Worm (Caenorhabditis elegans) whole organism, late embryonic: Measurements from ENCODE around the gene R03H10.11.

Experiments
- C38D4.7 ChIP-seq: fragments of 200-800 bp; sonication (Bioruptor generic); optimal IDR thresholded peaks from 2 replicates; lab custom pipeline; 2018; ENCODE audit warnings: mild to moderate bottlenecking, missing genetic modification characterization, moderate library complexity, missing compliant biosample characterization
- F13H6.1 ChIP-seq: sonication (generic microtip); optimal IDR thresholded peaks from 2 replicates; lab custom pipeline; 2016; ENCODE audit warnings: missing genetic modification characterization, missing compliant biosample characterization
- K02D7.2 ChIP-seq: sonication (generic microtip); optimal IDR thresholded peaks from 2 replicates; lab custom pipeline; 2017; ENCODE audit warnings: mild to moderate bottlenecking, missing genetic modification characterization, missing compliant biosample characterization
- K09A11.1 ChIP-seq: sonication (generic microtip); optimal IDR thresholded peaks from 2 replicates; lab custom pipeline; 2017; ENCODE audit warnings: antibody characterized with exemption, mild to moderate bottlenecking, missing genetic modification characterization, missing compliant biosample characterization; ENCODE audit not compliant: insufficient read depth
- Y22D7AL.16 ChIP-seq: sonication (generic microtip); optimal IDR thresholded peaks from 2 replicates; lab custom pipeline; 2016; ENCODE audit warnings: missing genetic modification characterization, missing compliant biosample characterization
- ahr-1 ChIP-seq: sonication (generic microtip); optimal IDR thresholded peaks from 2 replicates; lab custom pipeline; 2016; ENCODE audit warnings: missing genetic modification characterization, missing compliant biosample characterization
- ama-1 ChIP-seq: fragments of 150-350 bp; optimal IDR thresholded peaks from 2 replicates; lab custom pipeline; 2014
- ceh-18 ChIP-seq: sonication (generic microtip); optimal IDR thresholded peaks from 2 replicates; lab custom pipeline; 2016; ENCODE audit warnings: missing genetic modification characterization, missing compliant biosample characterization
- ceh-2 ChIP-seq: sonication (generic microtip); optimal IDR thresholded peaks from 2 replicates; lab custom pipeline; 2016; ENCODE audit warnings: missing genotype, missing genetic modification characterization, missing compliant biosample characterization
- ceh-22 ChIP-seq: sonication (generic microtip); optimal IDR thresholded peaks from 2 replicates; lab custom pipeline; 2017; ENCODE audit warnings: missing biosample characterization, missing genetic modification characterization
- ceh-31 ChIP-seq: sonication (generic microtip); optimal IDR thresholded peaks from 2 replicates; lab custom pipeline; 2016; ENCODE audit warnings: missing genetic modification characterization, missing compliant biosample characterization
- ceh-34 ChIP-seq: sonication (generic microtip); optimal IDR thresholded peaks from 2 replicates; lab custom pipeline; 2016; ENCODE audit warnings: mild to moderate bottlenecking, missing genetic modification characterization, missing compliant biosample characterization
- ceh-48 ChIP-seq: sonication (generic microtip); optimal IDR thresholded peaks from 2 replicates; lab custom pipeline; 2016; ENCODE audit warnings: missing genetic modification characterization, inconsistent platforms, missing compliant biosample characterization
- ceh-6 ChIP-seq: fragments of 200-800 bp; sonication (Bioruptor generic); optimal IDR thresholded peaks from 2 replicates; lab custom pipeline; 2018; ENCODE audit warnings: mild to moderate bottlenecking, missing genetic modification characterization, missing compliant biosample characterization
- che-1 ChIP-seq: sonication (generic microtip); optimal IDR thresholded peaks from 2 replicates; lab custom pipeline; 2016; ENCODE audit warnings: mild to moderate bottlenecking, missing genetic modification characterization, missing compliant biosample characterization
- dmd-4 ChIP-seq: sonication (generic microtip); optimal IDR thresholded peaks from 2 replicates; lab custom pipeline; 2016; ENCODE audit warnings: borderline replicate concordance, missing genetic modification characterization, missing compliant biosample characterization
- elt-2 ChIP-seq: sonication (generic microtip); optimal IDR thresholded peaks from 2 replicates; lab custom pipeline; 2016; ENCODE audit warnings: missing genetic modification reagents, missing genetic modification characterization, missing compliant biosample characterization
- eyg-1 ChIP-seq: sonication (generic microtip); optimal IDR thresholded peaks from 2 replicates; lab custom pipeline; 2016; ENCODE audit warnings: missing genotype, missing genetic modification characterization, missing compliant biosample characterization
- fax-1 ChIP-seq: sonication (generic microtip); optimal IDR thresholded peaks from 2 replicates; lab custom pipeline; 2016; ENCODE audit warnings: missing genotype, missing genetic modification characterization, missing compliant biosample characterization
- hlh-15 ChIP-seq: sonication (generic microtip); optimal IDR thresholded peaks from 2 replicates; lab custom pipeline; 2016; ENCODE audit warnings: missing genetic modification characterization, missing compliant biosample characterization
- hlh-30 ChIP-seq: sonication (generic microtip); optimal IDR thresholded peaks from 2 replicates; lab custom pipeline; 2017; ENCODE audit warnings: antibody characterized with exemption, missing genetic modification characterization, missing compliant biosample characterization; ENCODE audit not compliant: insufficient read depth
- hlh-6 ChIP-seq: sonication (generic microtip); optimal IDR thresholded peaks from 2 replicates; lab custom pipeline; 2016; ENCODE audit warnings: missing genotype, missing genetic modification characterization, missing compliant biosample characterization
- lin-11 ChIP-seq: fragments of 200-800 bp; sonication (Bioruptor generic); optimal IDR thresholded peaks from 2 replicates; lab custom pipeline; 2018; ENCODE audit warnings: mild to moderate bottlenecking, missing genetic modification characterization, missing compliant biosample characterization
- madf-2 ChIP-seq: sonication (generic microtip); optimal IDR thresholded peaks from 2 replicates; lab custom pipeline; 2017; ENCODE audit warnings: missing genetic modification characterization, missing compliant biosample characterization
- nfya-1 ChIP-seq: sonication (generic microtip); optimal IDR thresholded peaks from 2 replicates; lab custom pipeline; 2017; ENCODE audit warnings: missing genetic modification characterization, mild to moderate bottlenecking, missing compliant biosample characterization, antibody characterized with exemption, moderate library complexity
- nhr-11 ChIP-seq: fragments of 150-350 bp; optimal IDR thresholded peaks from 2 replicates; lab custom pipeline; 2014; ENCODE audit warnings: missing biosample characterization, missing genetic modification characterization
- nhr-232 ChIP-seq: sonication (generic microtip); optimal IDR thresholded peaks from 2 replicates; lab custom pipeline; 2016; ENCODE audit warnings: missing genetic modification characterization, missing compliant biosample characterization
- npax-4 ChIP-seq: sonication (generic microtip); optimal IDR thresholded peaks from 2 replicates; lab custom pipeline; 2016; ENCODE audit warnings: missing genetic modification characterization, missing compliant biosample characterization
- pax-1 ChIP-seq: fragments of 150-350 bp; optimal IDR thresholded peaks from 2 replicates; lab custom pipeline; 2014; ENCODE audit warnings: missing biosample characterization, missing genetic modification characterization
- sdc-2 ChIP-seq: sonication (generic microtip); optimal IDR thresholded peaks from 2 replicates; lab custom pipeline; 2016; ENCODE audit warnings: missing genotype, missing genetic modification characterization, missing compliant biosample characterization
- sox-4 ChIP-seq: sonication (generic microtip); optimal IDR thresholded peaks from 2 replicates; lab custom pipeline; 2017; ENCODE audit warnings: mild to moderate bottlenecking, missing genetic modification characterization, inconsistent platforms, missing compliant biosample characterization
- syd-9 ChIP-seq: sonication (generic microtip); optimal IDR thresholded peaks from 2 replicates; lab custom pipeline; 2016; ENCODE audit warnings: mild to moderate bottlenecking, missing genetic modification characterization, moderate library complexity, missing compliant biosample characterization
- tbx-2 ChIP-seq: sonication (generic microtip); optimal IDR thresholded peaks from 2 replicates; lab custom pipeline; 2016; ENCODE audit warnings: missing genetic modification characterization, missing compliant biosample characterization
- unc-3 ChIP-seq, 2 experiments: fragments of 200-800 bp in 1 of 2; sonication (Bioruptor generic) in 1 of 2; sonication (generic microtip) in 1 of 2; conservative IDR thresholded peaks in 1 of 2; optimal IDR thresholded peaks in 1 of 2; 2 replicates each; pipeline versions ENCODE4 v1.3.6 to Lab custom; 2016 to 2022; ENCODE audit warnings: missing compliant biosample characterization in 2 of 2, missing genetic modification characterization in 2 of 2, missing genetic modification reagents in 1 of 2
- unc-42 ChIP-seq: sonication (generic microtip); optimal IDR thresholded peaks from 2 replicates; lab custom pipeline; 2016; ENCODE audit warnings: missing genotype, missing genetic modification characterization, missing compliant biosample characterization
- unc-86 ChIP-seq: sonication (generic microtip); optimal IDR thresholded peaks from 2 replicates; lab custom pipeline; 2016; ENCODE audit warnings: missing genetic modification characterization, missing compliant biosample characterization
- ztf-16 ChIP-seq: sonication (generic microtip); optimal IDR thresholded peaks from 2 replicates; lab custom pipeline; 2017; ENCODE audit warnings: missing genetic modification characterization, missing compliant biosample characterization

Gene R03H10.11

ce11 chrII:4215318-4215717 lies 32.9 kb downstream of the R03H10.11 start, which contains the start of gene F31D5.2:
F31D5.2 (plus strand) TSS chrII:4215618.
- TF ChIP-seq eyg-1, result no peak

ce11 chrII:4219062-4219461 lies 36.6 kb downstream of the R03H10.11 start, which contains the start of gene F31D5.1:
F31D5.1 (plus strand) TSS chrII:4219362.
- TF ChIP-seq ceh-22 (tag; lab: Kevin White, UChicago) (no peak), tbx-2 (tag; lab: Kevin White, UChicago) (no peak), syd-9 (tag; lab: Kevin White, UChicago) (no peak), hlh-15 (no peak), unc-42 (no peak), lin-11 (no peak), ahr-1 (tag; lab: Kevin White, UChicago) (no peak), che-1 (tag; lab: Kevin White, UChicago) (no peak), fax-1 (tag; lab: Kevin White, UChicago) (no peak), nfya-1 (tag; lab: Kevin White, UChicago) (no peak), ceh-2 (tag; lab: Kevin White, UChicago) (no peak), unc-3 (GFP tag; conservative IDR thresholded peaks at IDR 0.05; lab: Robert Waterston, UW) (no peak), unc-3 (tag; optimal IDR thresholded peaks at IDR 0.05; lab: Kevin White, UChicago) (no peak), ceh-18 (tag; lab: Kevin White, UChicago) (no peak), ceh-48 (tag; lab: Kevin White, UChicago) (no peak), Y22D7AL.16 (tag; lab: Kevin White, UChicago) (no peak), dmd-4 (tag; lab: Kevin White, UChicago) (no peak), hlh-30 (no peak), ceh-34 (tag; lab: Kevin White, UChicago) (no peak), sdc-2 (tag; lab: Kevin White, UChicago) (no peak), madf-2 (no peak)

DNA sequence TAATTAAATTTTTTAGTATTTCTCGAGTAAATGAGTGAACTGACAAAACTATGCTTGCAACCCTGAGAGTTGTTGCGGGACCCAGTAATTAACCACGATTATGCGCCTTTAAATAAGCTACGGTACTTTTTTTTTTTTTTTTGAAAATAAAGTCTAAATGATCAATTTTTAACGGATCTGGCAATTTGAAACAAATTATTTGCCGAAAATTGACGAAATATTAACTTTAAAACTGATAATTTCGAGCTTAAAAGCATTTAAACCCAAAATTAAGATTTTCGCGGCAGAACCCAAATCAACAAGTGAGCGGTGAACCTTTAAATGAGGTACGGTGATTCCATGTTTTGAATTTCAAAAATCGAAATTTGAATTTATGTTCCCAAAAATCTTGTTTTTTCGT lies 40.0 kb downstream of the R03H10.11 start:
- TF ChIP-seq ceh-48 (tag; lab: Kevin White, UChicago) (no peak), unc-86 (tag; lab: Kevin White, UChicago) (no peak), che-1 (tag; lab: Kevin White, UChicago) (no peak), madf-2 (no peak), fax-1 (tag; lab: Kevin White, UChicago) (no peak), syd-9 (tag; lab: Kevin White, UChicago) (no peak), nhr-11 (tag; lab: Kevin White, UChicago) (no peak), ama-1 (no peak), elt-2 (tag; lab: Kevin White, UChicago) (no peak), K02D7.2 (tag; lab: Kevin White, UChicago) (no peak), nhr-232 (tag; lab: Kevin White, UChicago) (no peak), ceh-18 (tag; lab: Kevin White, UChicago) (no peak), ztf-16 (tag; lab: Kevin White, UChicago) (no peak), C38D4.7 (GFP tag; lab: Kevin White, UChicago) (no peak), ceh-31 (tag; lab: Kevin White, UChicago) (no peak), F13H6.1 (no peak), npax-4 (no peak), K09A11.1 (no peak), unc-3 (GFP tag; conservative IDR thresholded peaks at IDR 0.05; lab: Robert Waterston, UW) (no peak), unc-3 (tag; optimal IDR thresholded peaks at IDR 0.05; lab: Kevin White, UChicago) (no peak), pax-1 (tag; lab: Kevin White, UChicago) (no peak)

DNA sequence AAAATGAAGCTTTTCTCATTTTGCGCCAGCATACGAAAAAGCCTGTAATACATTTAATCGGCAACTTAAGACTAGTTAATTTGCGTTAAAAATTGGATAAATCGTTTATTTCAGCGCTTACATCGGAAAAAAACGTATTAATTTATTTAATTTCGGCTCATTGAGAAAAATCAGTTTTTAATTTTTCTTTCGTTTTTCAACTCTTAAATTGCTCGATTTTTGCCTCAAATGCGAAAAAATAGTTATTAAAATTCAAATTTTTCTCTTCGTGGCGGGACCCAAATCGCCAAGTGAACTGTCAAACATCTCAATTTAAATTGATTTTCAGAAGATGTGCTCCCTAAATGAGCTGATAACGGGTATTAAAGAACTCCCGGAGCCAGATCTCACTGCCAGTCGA lies 40.5 kb downstream of the R03H10.11 start, which contains the start of gene C16A11.5:
C16A11.5 (plus strand) TSS at position 323 of the 400 bp plus-strand sequence.
- TF ChIP-seq sox-4 (tag; lab: Kevin White, UChicago), result no peak
- TF ChIP-seq lin-11, result no peak
- no peak for TF ChIP-seq ahr-1 (tag; lab: Kevin White, UChicago)
- no peak for TF ChIP-seq ceh-6
- no peak for TF ChIP-seq hlh-6 (tag; lab: Kevin White, UChicago)
- no peak for TF ChIP-seq ama-1
- no peak for TF ChIP-seq C38D4.7 (GFP tag; lab: Kevin White, UChicago)
- TF ChIP-seq, all 69 proteins: peak for 0
